Worm (Caenorhabditis elegans) whole organism, L3 larva: ENCODE measurements around the gene pig-1.

Source experiments
- R02D3.7 ChIP-seq: fragments of 150-350 bp; optimal IDR thresholded peaks from 2 replicates; lab custom pipeline; 2014; ENCODE audit warnings: missing biosample characterization, missing genetic modification characterization
- aly-2 ChIP-seq: fragments of 150-350 bp; optimal IDR thresholded peaks from 2 replicates; lab custom pipeline; 2014; ENCODE audit warnings: missing biosample characterization, missing genetic modification characterization
- ama-1 ChIP-seq: fragments of 150-350 bp; optimal IDR thresholded peaks from 2 replicates; lab custom pipeline; 2018
- ceh-28 ChIP-seq: fragments of 150-350 bp; optimal IDR thresholded peaks from 2 replicates; lab custom pipeline; 2014; ENCODE audit warnings: missing biosample characterization, missing genetic modification reagents, missing genetic modification characterization
- ceh-82 ChIP-seq: fragments of 150-350 bp; optimal IDR thresholded peaks from 2 replicates; lab custom pipeline; 2014; ENCODE audit warnings: missing biosample characterization, missing genetic modification characterization
- ceh-9 ChIP-seq: sonication (generic microtip); optimal IDR thresholded peaks from 2 replicates; lab custom pipeline; 2018; ENCODE audit warnings: missing biosample characterization, missing genetic modification characterization
- daf-12 ChIP-seq: fragments of 150-350 bp; optimal IDR thresholded peaks from 2 replicates; lab custom pipeline; 2014; ENCODE audit warnings: missing biosample characterization, missing genetic modification reagents, missing genetic modification characterization
- egl-27 ChIP-seq: sonication (generic microtip); optimal IDR thresholded peaks from 4 replicates; lab custom pipeline; 2017; ENCODE audit warnings: missing biosample characterization, missing genetic modification reagents, missing genetic modification characterization
- egl-5 ChIP-seq: fragments of 150-350 bp; optimal IDR thresholded peaks from 2 replicates; lab custom pipeline; 2017; ENCODE audit warnings: missing biosample characterization, missing genetic modification reagents, missing genetic modification characterization, inconsistent platforms
- elt-1 ChIP-seq: fragments of 150-350 bp; optimal IDR thresholded peaks from 2 replicates; lab custom pipeline; 2014; ENCODE audit warnings: missing biosample characterization, missing genetic modification characterization
- elt-2 ChIP-seq: sonication (generic microtip); optimal IDR thresholded peaks from 2 replicates; lab custom pipeline; 2016; ENCODE audit warnings: missing genetic modification reagents, mild to moderate bottlenecking, missing genetic modification characterization, missing compliant biosample characterization
- elt-3 ChIP-seq, 3 experiments: fragments of 150-350 bp in 1 of 3; sonication (generic microtip) in 2 of 3; optimal IDR thresholded peaks; 2 replicates in 2 of 3; 4 replicates in 1 of 3; lab custom pipeline; 2014 to 2017; ENCODE audit warnings: missing biosample characterization in 3 of 3, missing genetic modification characterization in 3 of 3
- eor-1 ChIP-seq, 2 experiments: fragments of 150-350 bp; optimal IDR thresholded peaks; 2 replicates each; lab custom pipeline; 2014 to 2018; ENCODE audit warnings: missing biosample characterization in 2 of 2, missing genetic modification characterization in 2 of 2
- fkh-10 ChIP-seq: sonication (generic microtip); optimal IDR thresholded peaks from 2 replicates; lab custom pipeline; 2017; ENCODE audit warnings: missing biosample characterization, missing genetic modification reagents, missing genetic modification characterization
- fkh-2 ChIP-seq: fragments of 150-350 bp; optimal IDR thresholded peaks from 2 replicates; lab custom pipeline; 2014; ENCODE audit warnings: missing biosample characterization, missing genetic modification reagents, missing genetic modification characterization
- jun-1 ChIP-seq: fragments of 150-350 bp; optimal IDR thresholded peaks from 2 replicates; lab custom pipeline; 2014; ENCODE audit warnings: missing biosample characterization, missing genetic modification reagents, missing genetic modification characterization
- lin-15B ChIP-seq: fragments of 150-350 bp; optimal IDR thresholded peaks from 2 replicates; lab custom pipeline; 2014; ENCODE audit warnings: missing biosample characterization, missing genetic modification characterization
- lin-39 ChIP-seq: fragments of 150-350 bp; optimal IDR thresholded peaks from 2 replicates; lab custom pipeline; 2018; ENCODE audit warnings: missing biosample characterization, missing genetic modification reagents, missing genetic modification characterization
- lsy-12 ChIP-seq: sonication (generic microtip); optimal IDR thresholded peaks from 2 replicates; lab custom pipeline; 2016; ENCODE audit warnings: mild to moderate bottlenecking, missing genetic modification characterization, missing compliant biosample characterization
- mdl-1 ChIP-seq: fragments of 150-350 bp; optimal IDR thresholded peaks from 2 replicates; lab custom pipeline; 2014; ENCODE audit warnings: missing biosample characterization, missing genetic modification characterization
- mml-1 ChIP-seq: fragments of 150-350 bp; sonication (generic microtip); optimal IDR thresholded peaks from 3 replicates; lab custom pipeline; 2014; ENCODE audit warnings: missing biosample characterization, missing genetic modification characterization
- nfya-1 ChIP-seq: sonication (generic microtip); optimal IDR thresholded peaks from 2 replicates; lab custom pipeline; 2017; ENCODE audit warnings: missing genetic modification characterization, mild to moderate bottlenecking, missing compliant biosample characterization, antibody characterized with exemption, moderate library complexity; ENCODE audit not compliant: insufficient read depth
- nhr-11 ChIP-seq: fragments of 150-350 bp; optimal IDR thresholded peaks from 2 replicates; lab custom pipeline; 2014; ENCODE audit warnings: missing biosample characterization, missing genetic modification characterization
- nhr-12 ChIP-seq: fragments of 150-350 bp; optimal IDR thresholded peaks from 2 replicates; lab custom pipeline; 2014; ENCODE audit warnings: missing biosample characterization, missing genetic modification characterization
- nhr-23 ChIP-seq: fragments of 150-350 bp; optimal IDR thresholded peaks from 2 replicates; lab custom pipeline; 2014; ENCODE audit warnings: missing biosample characterization, missing genetic modification reagents, missing genetic modification characterization
- nhr-237 ChIP-seq: fragments of 150-350 bp; optimal IDR thresholded peaks from 2 replicates; lab custom pipeline; 2014; ENCODE audit warnings: missing biosample characterization, missing genetic modification characterization
- nhr-25 ChIP-seq: sonication (generic microtip); optimal IDR thresholded peaks from 2 replicates; lab custom pipeline; 2017; ENCODE audit warnings: missing biosample characterization, missing genetic modification characterization
- nhr-43 ChIP-seq: sonication (generic microtip); optimal IDR thresholded peaks from 2 replicates; lab custom pipeline; 2016; ENCODE audit warnings: mild to moderate bottlenecking, missing genetic modification characterization, missing compliant biosample characterization; ENCODE audit not compliant: poor library complexity, severe bottlenecking
- nhr-76 ChIP-seq: fragments of 150-350 bp; sonication (generic microtip); optimal IDR thresholded peaks from 5 replicates; lab custom pipeline; 2014; ENCODE audit warnings: missing biosample characterization, missing genetic modification characterization
- nhr-77 ChIP-seq: fragments of 150-350 bp; optimal IDR thresholded peaks from 2 replicates; lab custom pipeline; 2014; ENCODE audit warnings: missing biosample characterization, missing genetic modification characterization
- pha-4 ChIP-seq: fragments of 150-350 bp; optimal IDR thresholded peaks from 2 replicates; lab custom pipeline; 2014; ENCODE audit warnings: missing biosample characterization, missing genetic modification reagents, missing genetic modification characterization
- pqm-1 ChIP-seq: fragments of 150-350 bp; optimal IDR thresholded peaks from 2 replicates; lab custom pipeline; 2017; ENCODE audit warnings: missing biosample characterization, missing genetic modification characterization, inconsistent platforms
- sea-2 ChIP-seq: fragments of 150-350 bp; sonication (generic microtip); optimal IDR thresholded peaks from 4 replicates; lab custom pipeline; 2014; ENCODE audit warnings: missing biosample characterization, missing genetic modification reagents, missing genetic modification characterization
- snpc-4 ChIP-seq: fragments of 150-350 bp; optimal IDR thresholded peaks from 2 replicates; lab custom pipeline; 2014; ENCODE audit warnings: missing biosample characterization, missing genetic modification characterization
- tbx-2 ChIP-seq: sonication (generic microtip); optimal IDR thresholded peaks from 2 replicates; lab custom pipeline; 2016; ENCODE audit warnings: mild to moderate bottlenecking, missing genetic modification characterization, missing compliant biosample characterization
- unc-39 ChIP-seq: sonication (generic microtip); optimal IDR thresholded peaks from 4 replicates; lab custom pipeline; 2017; ENCODE audit warnings: missing biosample characterization, missing genetic modification characterization
- unc-62 ChIP-seq: fragments of 150-350 bp; sonication (generic microtip); optimal IDR thresholded peaks from 4 replicates; lab custom pipeline; 2014; ENCODE audit warnings: missing biosample characterization, missing genetic modification reagents, missing genetic modification characterization
- ztf-4 ChIP-seq: fragments of 150-350 bp; optimal IDR thresholded peaks from 2 replicates; lab custom pipeline; 2014; ENCODE audit warnings: missing biosample characterization, missing genetic modification characterization

The pig-1 gene

DNA sequence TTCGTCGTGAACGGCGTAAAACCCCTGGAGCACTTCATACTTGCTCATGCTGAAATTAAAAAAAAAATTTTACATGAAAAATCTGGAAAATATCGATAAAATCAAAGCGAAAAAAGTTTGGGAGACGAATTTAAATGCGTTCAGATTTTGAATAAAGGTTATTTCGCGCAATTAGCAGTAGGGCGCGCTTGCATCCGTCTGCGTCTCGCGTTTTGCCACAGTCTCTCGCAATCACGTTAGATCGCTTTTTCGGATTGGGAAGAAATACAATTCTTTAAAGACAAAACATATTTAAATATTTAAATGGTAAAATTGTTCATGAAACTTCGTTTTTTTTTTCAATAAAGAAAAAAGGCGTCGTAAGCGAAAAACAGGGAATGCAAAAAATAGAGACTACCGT lies at the start of gene pig-1:
Gene pig-1, minus strand, starts transcription at position 49 of the 400 bp plus-strand sequence.
- TF ChIP-seq mdl-1 (tag; lab: Kevin White, UChicago) (no peak), lin-15B (tag; lab: Kevin White, UChicago) (peak; percentile 77), elt-3 (tag; optimal IDR thresholded peaks at IDR 0.05; lab: Kevin White, UChicago) (no peak), nhr-23 (peak; percentile 81), ceh-9 (no peak), unc-62 (no peak), snpc-4 (tag; lab: Kevin White, UChicago) (peak; percentile 14), pha-4 (tag; lab: Kevin White, UChicago) (peak; percentile 71), lin-39 (tag; lab: Kevin White, UChicago) (peak; percentile 74), nhr-77 (no peak), nfya-1 (tag; lab: Kevin White, UChicago) (peak; percentile 69), nhr-25 (tag; lab: Kevin White, UChicago) (peak; percentile 66), R02D3.7 (tag; lab: Kevin White, UChicago) (peak; percentile 40), nhr-43 (peak; percentile 65), lsy-12 (tag; lab: Kevin White, UChicago) (no peak)
- TF ChIP-seq, all 47 proteins: peak for 9

DNA sequence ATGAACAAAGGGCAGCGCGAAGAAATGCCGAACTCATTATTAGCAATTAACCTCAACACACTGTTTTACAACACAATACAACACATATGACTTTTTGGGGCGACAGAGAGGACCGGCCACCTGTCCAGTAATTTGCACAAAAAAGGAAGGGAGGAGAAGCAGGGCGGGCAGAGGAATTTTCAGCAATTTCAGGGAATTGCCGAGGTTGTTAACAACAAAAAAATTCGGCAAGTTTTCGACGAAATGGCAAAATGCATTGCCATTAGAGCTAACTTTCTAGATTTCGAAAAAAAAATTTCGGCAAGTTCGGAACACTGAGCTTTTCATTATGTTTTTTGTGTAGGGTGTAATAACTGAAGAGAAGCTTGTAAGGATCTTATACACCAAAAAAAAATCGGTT lies 44.7 kb upstream of the pig-1 start:
- TF ChIP-seq nhr-237 (tag; lab: Kevin White, UChicago) (no peak), eor-1 (tag; optimal IDR thresholded peaks at IDR 0.05; lab: Kevin White, UChicago) (no peak), nhr-12 (no peak), lin-39 (tag; lab: Kevin White, UChicago) (no peak), elt-3 (tag; optimal IDR thresholded peaks at IDR 0.05; lab: Kevin White, UChicago) (no peak), ceh-28 (no peak), lsy-12 (tag; lab: Kevin White, UChicago) (no peak), ceh-82 (tag; lab: Kevin White, UChicago) (no peak), snpc-4 (tag; lab: Kevin White, UChicago) (no peak), pqm-1 (no peak), nhr-11 (tag; lab: Kevin White, UChicago) (no peak), nhr-43 (no peak), ama-1 (lab: Kevin White, UChicago) (no peak), elt-2 (tag; lab: Kevin White, UChicago) (no peak), mml-1 (no peak), nhr-77 (no peak), egl-27 (tag; lab: Kevin White, UChicago) (no peak)

DNA sequence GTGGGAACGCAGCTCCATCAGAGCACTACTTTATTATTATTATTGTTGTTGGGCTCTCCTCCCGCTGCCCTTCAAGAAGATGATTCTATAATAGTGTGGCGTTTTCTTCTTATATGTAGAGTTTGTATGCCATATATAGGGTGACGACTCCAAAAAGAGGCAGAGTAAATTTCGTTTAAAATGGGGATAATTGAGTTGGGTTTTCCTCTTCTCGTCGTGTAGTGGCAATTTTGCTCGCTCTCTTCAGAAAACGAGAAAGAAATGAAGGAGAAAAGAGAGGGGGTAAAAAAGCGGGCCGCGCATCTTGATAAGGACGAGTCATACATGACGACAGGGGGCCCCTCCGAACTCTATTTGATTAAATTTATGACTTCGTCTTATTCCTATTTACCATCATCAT lies 44.2 kb upstream of the pig-1 start:
- TF ChIP-seq fkh-10 (GFP tag; lab: Kevin White, UChicago): peak; percentile 50
- TF ChIP-seq sea-2 (GFP tag; lab: Kevin White, UChicago): no peak

DNA sequence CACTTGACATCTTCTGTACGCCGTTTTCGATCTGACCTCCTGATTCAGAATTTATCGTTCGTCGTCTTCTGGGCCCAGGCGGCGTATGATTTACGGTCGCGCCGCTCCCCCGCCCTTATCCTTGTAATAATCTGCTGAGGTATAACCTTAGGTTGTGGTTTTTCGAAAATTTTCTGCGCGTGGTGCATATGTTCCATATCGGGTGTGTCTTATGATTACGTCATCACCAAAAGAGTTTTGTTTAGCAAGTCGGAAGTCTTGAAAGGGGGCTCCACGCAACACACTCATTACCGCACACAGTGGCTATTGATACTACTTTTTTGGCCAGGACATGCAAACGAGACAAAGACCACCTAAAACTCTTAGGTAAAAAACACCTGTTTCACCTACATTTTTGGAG lies 41.5 kb upstream of the pig-1 start:
- TF ChIP-seq egl-5 (tag; lab: Kevin White, UChicago): no peak
- no peak for TF ChIP-seq nhr-76 (tag; lab: Kevin White, UChicago)
- no peak for TF ChIP-seq elt-2 (tag; lab: Kevin White, UChicago)
- TF ChIP-seq jun-1 (tag; lab: Kevin White, UChicago): no peak
- no peak for TF ChIP-seq unc-39 (tag; lab: Kevin White, UChicago)
- no peak for TF ChIP-seq elt-1 (tag; lab: Kevin White, UChicago)
- TF ChIP-seq nhr-43: no peak
- no peak for TF ChIP-seq fkh-2 (tag; lab: Kevin White, UChicago)
- no peak for TF ChIP-seq nhr-12
- TF ChIP-seq aly-2: no peak
- no peak for TF ChIP-seq fkh-10 (GFP tag; lab: Kevin White, UChicago)
- no peak for TF ChIP-seq nfya-1 (tag; lab: Kevin White, UChicago)
- no peak for TF ChIP-seq ztf-4 (tag; lab: Kevin White, UChicago)
- TF ChIP-seq ceh-9: no peak

DNA sequence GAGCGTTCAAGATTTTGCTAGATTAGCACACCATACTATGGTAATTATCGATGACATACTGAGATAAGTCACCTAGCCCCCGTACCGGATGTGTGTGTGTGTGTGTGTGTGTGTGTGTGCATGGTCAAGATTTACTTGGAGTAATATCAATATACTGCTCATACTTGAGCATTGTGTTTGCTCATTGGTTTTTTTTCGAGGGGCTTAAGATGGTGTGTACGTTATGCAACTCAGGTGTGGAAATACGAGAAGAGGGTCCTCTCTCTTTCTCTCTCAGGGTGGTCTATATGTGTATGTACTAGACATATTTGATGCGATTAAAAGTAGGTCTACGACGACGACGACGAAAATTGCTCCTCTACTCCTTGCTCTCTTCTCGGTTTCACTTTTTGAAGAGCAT lies 41.1 kb upstream of the pig-1 start:
- TF ChIP-seq pqm-1 (no peak), elt-1 (tag; lab: Kevin White, UChicago) (no peak), daf-12 (no peak), fkh-10 (GFP tag; lab: Kevin White, UChicago) (no peak), tbx-2 (tag; lab: Kevin White, UChicago) (no peak), R02D3.7 (tag; lab: Kevin White, UChicago) (no peak)
- TF ChIP-seq, all 47 proteins: peak for 0
